Fruit fly (Drosophila melanogaster): Measurements from ENCODE around the gene p53.
A peak's percentile ranks its signal among the peaks of the same experiment; 100 is the strongest.

The p53 gene

dm6 chr3R:23046529-23046943 lies 7.3 kb downstream of the p53 start (continued):
- no peak for TF ChIP-seq prd (optimal IDR thresholded peaks at IDR 0.05)
- TF ChIP-seq prd (GFP tag; IDR thresholded peaks at IDR 0.05): peak; percentile 61; the same call in 2 of the 3 replicates
- peak; percentile 0 for TF ChIP-seq slp2 (GFP tag; optimal IDR thresholded peaks at IDR 0.05)
- TF ChIP-seq exex (tag; optimal IDR thresholded peaks at IDR 0.05): no peak
- TF ChIP-seq HHEX (GFP tag; optimal IDR thresholded peaks at IDR 0.05): peak; percentile 11
- no peak for TF ChIP-seq gsb-n (tag; optimal IDR thresholded peaks at IDR 0.05)
- TF ChIP-seq CG7963 (GFP tag; IDR thresholded peaks at IDR 0.05; ENCODE audit: partially characterized antibody): no peak
- no peak for TF ChIP-seq ro (GFP tag; IDR thresholded peaks at IDR 0.05)
- TF ChIP-seq CG10267 (tag; optimal IDR thresholded peaks at IDR 0.05): no peak
- peak; percentile 36; the same call in 2 of the 3 replicates for TF ChIP-seq Aef1 (GFP tag; IDR thresholded peaks at IDR 0.05)
- TF ChIP-seq sc (optimal IDR thresholded peaks at IDR 0.05): no peak
- TF ChIP-seq sc (GFP tag; optimal IDR thresholded peaks at IDR 0.05): no peak
- peak; percentile 84 for TF ChIP-seq CG32532 (GFP tag; IDR thresholded peaks at IDR 0.05)
- peak; percentile 14; the same call in 1 of the 2 replicates for TF ChIP-seq gsb (GFP tag; IDR thresholded peaks at IDR 0.05)
- TF ChIP-seq NC2β (GFP tag; optimal IDR thresholded peaks at IDR 0.05): peak; percentile 18
- 0 out of 3 replicates have a peak, but pooled peaks have one; percentile 32 for TF ChIP-seq CG17361 (GFP tag; IDR thresholded peaks at IDR 0.05)
- peak; percentile 13 for TF ChIP-seq chn (GFP tag; optimal IDR thresholded peaks at IDR 0.05)
- TF ChIP-seq CG42726 (GFP tag; IDR thresholded peaks at IDR 0.05; ENCODE audit: partially characterized antibody): no peak
- peak; percentile 20 for TF ChIP-seq Dek (tag; optimal IDR thresholded peaks at IDR 0.05)
- no peak for TF ChIP-seq pnt (GFP tag; optimal IDR thresholded peaks at IDR 0.05)
- peak; percentile 47 for TF ChIP-seq Hsf (GFP tag; optimal IDR thresholded peaks at IDR 0.05)
- TF ChIP-seq Mrtf (GFP tag; IDR thresholded peaks at IDR 0.05): peak; percentile 55; the same call in 1 of the 3 replicates
- TF ChIP-seq bcd (GFP tag; optimal IDR thresholded peaks at IDR 0.05): peak; percentile 7
- 0 out of 3 replicates have a peak, but pooled peaks have one; percentile 50 for TF ChIP-seq so (GFP tag; IDR thresholded peaks at IDR 0.05)
- peak; percentile 17 for TF ChIP-seq repo (GFP tag; optimal IDR thresholded peaks at IDR 0.05)
- TF ChIP-seq gcm2 (GFP tag; optimal IDR thresholded peaks at IDR 0.05): no peak
- peak; percentile 79 for TF ChIP-seq Drgx (GFP tag; IDR thresholded peaks at IDR 0.05)
- TF ChIP-seq CG4360 (GFP tag; IDR thresholded peaks at IDR 0.05): no peak
- TF ChIP-seq CG13123 (GFP tag; optimal IDR thresholded peaks at IDR 0.05): no peak
- no peak for TF ChIP-seq ems (GFP tag; optimal IDR thresholded peaks at IDR 0.05)
- TF ChIP-seq CG14050 (GFP tag; IDR thresholded peaks at IDR 0.05): peak; percentile 17; the same call in 1 of the 3 replicates
- TF ChIP-seq CG6689 (GFP tag; IDR thresholded peaks at IDR 0.05): 0 out of 2 replicates have a peak, but pooled peaks have one; percentile 30
- TF ChIP-seq CG14014 (GFP tag; IDR thresholded peaks at IDR 0.05): peak; percentile 65
- no peak for TF ChIP-seq pum (GFP tag; optimal IDR thresholded peaks at IDR 0.05)
- TF ChIP-seq nau (GFP tag; optimal IDR thresholded peaks at IDR 0.05): no peak
- TF ChIP-seq unc-4 (GFP tag; IDR thresholded peaks at IDR 0.05; ENCODE audit: partially characterized antibody): no peak
- TF ChIP-seq Poxn (GFP tag; IDR thresholded peaks at IDR 0.05): no peak
- no peak for TF ChIP-seq Atf-2 (GFP tag; optimal IDR thresholded peaks at IDR 0.05)
- no peak for TF ChIP-seq Doc3 (GFP tag; IDR thresholded peaks at IDR 0.05; ENCODE audit: partially characterized antibody)
- TF ChIP-seq dpn (GFP tag; optimal IDR thresholded peaks at IDR 0.05): peak; percentile 7 to 57
- no peak for TF ChIP-seq CG6765 (GFP tag; optimal IDR thresholded peaks at IDR 0.05)
- TF ChIP-seq sr (GFP tag; IDR thresholded peaks at IDR 0.05): no peak
- peak; percentile 40 for TF ChIP-seq caup (GFP tag; optimal IDR thresholded peaks at IDR 0.05; ENCODE audit: severe bottlenecking)
- TF ChIP-seq Ada2b (GFP tag; IDR thresholded peaks at IDR 0.05): peak; percentile 55; the same call in 1 of the 2 replicates
- TF ChIP-seq Stat92E (GFP tag; optimal IDR thresholded peaks at IDR 0.05): no peak
- TF ChIP-seq CG12391 (tag; optimal IDR thresholded peaks at IDR 0.05): peak; percentile 2
- TF ChIP-seq lmd (GFP tag; IDR thresholded peaks at IDR 0.05): peak; percentile 82
- no peak for TF ChIP-seq CG11560 (tag; IDR thresholded peaks at IDR 0.05)
- no peak for TF ChIP-seq scrt (GFP tag; optimal IDR thresholded peaks at IDR 0.05)
- no peak for TF ChIP-seq amos (GFP tag; IDR thresholded peaks at IDR 0.05; ENCODE audit: partially characterized antibody)
- TF ChIP-seq aop (GFP tag; IDR thresholded peaks at IDR 0.05): no peak
